Worm (Caenorhabditis elegans) whole organism, late embryonic: Measurements from ENCODE around the gene C35C5.10.

Experiments
- ama-1 ChIP-seq: fragments of 150-350 bp; optimal IDR thresholded peaks from 2 replicates; lab custom pipeline; 2014
- ceh-2 ChIP-seq: sonication (generic microtip); optimal IDR thresholded peaks from 2 replicates; lab custom pipeline; 2016; ENCODE audit warnings: missing genotype, missing genetic modification characterization, missing compliant biosample characterization
- ceh-45 ChIP-seq: fragments of 200-800 bp; sonication (Bioruptor generic); IDR thresholded peaks from 2 replicates; pipeline ENCODE4 v1.3.6; 2022; ENCODE audit warnings: missing genetic modification reagents, missing genetic modification characterization, missing compliant biosample characterization
- ceh-9 ChIP-seq: sonication (generic microtip); optimal IDR thresholded peaks from 2 replicates; lab custom pipeline; 2016; ENCODE audit warnings: mild to moderate bottlenecking, missing genetic modification characterization, inconsistent platforms, missing compliant biosample characterization
- npax-4 ChIP-seq: sonication (generic microtip); optimal IDR thresholded peaks from 2 replicates; lab custom pipeline; 2016; ENCODE audit warnings: missing genetic modification characterization, missing compliant biosample characterization

- TF ChIP-seq npax-4 (tag; lab: Kevin White, UChicago) (no peak), ceh-9 (tag; lab: Kevin White, UChicago) (no peak), ceh-45 (GFP tag; lab: Robert Waterston, UW) (no peak), ama-1 (lab: Kevin White, UChicago) (no peak), ceh-2 (tag; lab: Kevin White, UChicago) (no peak)
These were observed 40.7 kb upstream of the C35C5.10 start for ce11 chrX:11515381-11515780.
